Worm (Caenorhabditis elegans) whole organism, young adult: ENCODE measurements around the gene nhr-134.

Experiments
- B0035.1 ChIP-seq: sonication (generic microtip); optimal IDR thresholded peaks from 2 replicates; lab custom pipeline; 2016; ENCODE audit warnings: missing genetic modification characterization, mild to moderate bottlenecking, missing compliant biosample characterization, missing genotype, missing genetic modification reagents
- F23B12.7 ChIP-seq: sonication (generic microtip); optimal IDR thresholded peaks from 2 replicates; lab custom pipeline; 2017; ENCODE audit warnings: missing genetic modification characterization, mild to moderate bottlenecking, missing compliant biosample characterization, antibody characterized with exemption, moderate library complexity; ENCODE audit not compliant: insufficient read depth
- F33H1.4 ChIP-seq: fragments of 200-800 bp; sonication (Bioruptor generic); IDR thresholded peaks from 2 replicates; pipeline ENCODE4 v1.3.6; 2022; ENCODE audit warnings: missing genetic modification reagents, missing genetic modification characterization, missing compliant biosample characterization
- F39B2.1 ChIP-seq: fragments of 200-800 bp; sonication (Bioruptor generic); IDR thresholded peaks from 2 replicates; pipeline ENCODE4 v1.3.6; 2022; ENCODE audit warnings: missing genetic modification reagents, missing genetic modification characterization, missing compliant biosample characterization
- F52B5.7 ChIP-seq: sonication (generic microtip); optimal IDR thresholded peaks from 2 replicates; lab custom pipeline; 2016; ENCODE audit warnings: mild to moderate bottlenecking, missing genetic modification characterization, missing compliant biosample characterization
- F55B11.4 ChIP-seq: sonication (generic microtip); optimal IDR thresholded peaks from 2 replicates; lab custom pipeline; 2016; ENCODE audit warnings: missing compliant biosample characterization, missing genetic modification characterization, borderline replicate concordance; ENCODE audit not compliant: insufficient read depth
- Y53F4B.3 ChIP-seq: fragments of 200-800 bp; sonication (Bioruptor generic); IDR thresholded peaks from 2 replicates; pipeline ENCODE4 v1.3.6; 2022; ENCODE audit warnings: missing genetic modification reagents, missing genetic modification characterization, missing compliant biosample characterization
- Y56A3A.18 ChIP-seq: fragments of 200-800 bp; sonication (Bioruptor generic); IDR thresholded peaks from 2 replicates; pipeline ENCODE4 v1.3.6; 2022; ENCODE audit warnings: missing genetic modification reagents, missing genetic modification characterization, missing compliant biosample characterization
- ama-1 ChIP-seq, 3 experiments: fragments of 150-350 bp in 1 of 3; sonication (generic microtip) in 2 of 3; optimal IDR thresholded peaks; 2 replicates each; lab custom pipeline; 2014 to 2018; ENCODE audit warnings: missing biosample characterization in 2 of 3, missing genetic modification characterization in 2 of 3, missing genetic modification reagents in 2 of 3
- athp-1 ChIP-seq: sonication (generic microtip); optimal IDR thresholded peaks from 2 replicates; lab custom pipeline; 2017; ENCODE audit warnings: mild to moderate bottlenecking, missing genetic modification characterization, missing compliant biosample characterization
- attf-6 ChIP-seq: fragments of 200-800 bp; sonication (Bioruptor generic); IDR thresholded peaks from 2 replicates; pipeline ENCODE4 v1.3.6; 2022; ENCODE audit warnings: missing genetic modification reagents, missing genetic modification characterization, missing compliant biosample characterization
- ccch-3 ChIP-seq: fragments of 200-800 bp; sonication (Bioruptor generic); optimal IDR thresholded peaks from 2 replicates; lab custom pipeline; 2018; ENCODE audit warnings: mild to moderate bottlenecking, missing genetic modification characterization, missing compliant biosample characterization
- cebp-1 ChIP-seq, 2 experiments: fragments of 200-800 bp in 1 of 2; sonication (Bioruptor generic) in 1 of 2; sonication (generic microtip) in 1 of 2; IDR thresholded peaks in 1 of 2; optimal IDR thresholded peaks in 1 of 2; 2 replicates each; pipeline versions ENCODE4 v1.3.6 to Lab custom; 2017 to 2022; ENCODE audit warnings: missing compliant biosample characterization in 2 of 2, missing genetic modification characterization in 2 of 2, mild to moderate bottlenecking in 1 of 2, missing genetic modification reagents in 1 of 2, moderate library complexity in 1 of 2
- ceh-40 ChIP-seq: fragments of 200-800 bp; sonication (Bioruptor generic); IDR thresholded peaks from 2 replicates; pipeline ENCODE4 v1.3.6; 2022; ENCODE audit warnings: missing genetic modification characterization, missing compliant biosample characterization
- dox-1 ChIP-seq: fragments of 200-800 bp; sonication (Bioruptor generic); IDR thresholded peaks from 2 replicates; pipeline ENCODE4 v1.3.6; 2022; ENCODE audit warnings: missing genetic modification reagents, missing genetic modification characterization, missing compliant biosample characterization
- ekl-4 ChIP-seq: fragments of 200-800 bp; sonication (Bioruptor generic); IDR thresholded peaks from 2 replicates; pipeline ENCODE4 v1.3.6; 2022; ENCODE audit warnings: missing genetic modification reagents, missing genetic modification characterization, missing compliant biosample characterization
- hlh-26 ChIP-seq: fragments of 200-800 bp; sonication (Bioruptor generic); conservative IDR thresholded peaks from 2 replicates; pipeline ENCODE4 v1.3.6; 2022; ENCODE audit warnings: missing genetic modification reagents, missing genetic modification characterization, missing compliant biosample characterization
- hmg-1.2 ChIP-seq: fragments of 200-800 bp; sonication (Bioruptor generic); IDR thresholded peaks from 2 replicates; pipeline ENCODE4 v1.3.6; 2022; ENCODE audit warnings: missing genetic modification reagents, missing genetic modification characterization, missing compliant biosample characterization
- lin-54 ChIP-seq: fragments of 200-800 bp; sonication (Bioruptor generic); optimal IDR thresholded peaks from 2 replicates; lab custom pipeline; 2018; ENCODE audit warnings: mild to moderate bottlenecking, missing genetic modification characterization, missing compliant biosample characterization
- nfya-1 ChIP-seq: sonication (generic microtip); optimal IDR thresholded peaks from 2 replicates; lab custom pipeline; 2017; ENCODE audit warnings: antibody characterized with exemption, missing compliant biosample characterization, missing genetic modification characterization, borderline replicate concordance; ENCODE audit not compliant: insufficient read depth
- nhr-80 ChIP-seq: sonication (generic microtip); optimal IDR thresholded peaks from 2 replicates; lab custom pipeline; 2016; ENCODE audit warnings: missing genetic modification characterization, missing compliant biosample characterization
- nhr-90 ChIP-seq: sonication (generic microtip); optimal IDR thresholded peaks from 2 replicates; lab custom pipeline; 2016; ENCODE audit warnings: missing genotype, mild to moderate bottlenecking, missing genetic modification characterization, missing compliant biosample characterization
- pbrm-1 ChIP-seq: fragments of 200-800 bp; sonication (Bioruptor generic); IDR thresholded peaks from 2 replicates; pipeline ENCODE4 v1.3.6; 2022; ENCODE audit warnings: missing genetic modification reagents, missing genetic modification characterization, missing compliant biosample characterization
- rcor-1 ChIP-seq: fragments of 200-800 bp; sonication (Bioruptor generic); IDR thresholded peaks from 2 replicates; pipeline ENCODE4 v1.3.6; 2022; ENCODE audit warnings: missing genetic modification reagents, missing genetic modification characterization, missing compliant biosample characterization
- snpc-1.1 ChIP-seq: sonication (generic microtip); optimal IDR thresholded peaks from 2 replicates; lab custom pipeline; 2017; ENCODE audit warnings: missing genetic modification characterization, mild to moderate bottlenecking, missing compliant biosample characterization, antibody characterized with exemption, moderate library complexity, missing genotype, missing genetic modification reagents; ENCODE audit not compliant: insufficient read depth
- sptf-2 ChIP-seq: fragments of 200-800 bp; sonication (Bioruptor generic); optimal IDR thresholded peaks from 2 replicates; lab custom pipeline; 2018; ENCODE audit warnings: mild to moderate bottlenecking, missing genetic modification characterization, missing compliant biosample characterization
- ztf-6 ChIP-seq: fragments of 200-800 bp; sonication (Bioruptor generic); IDR thresholded peaks from 2 replicates; pipeline ENCODE4 v1.3.6; 2022; ENCODE audit warnings: missing genetic modification reagents, missing genetic modification characterization, missing compliant biosample characterization

nhr-134 gene

DNA sequence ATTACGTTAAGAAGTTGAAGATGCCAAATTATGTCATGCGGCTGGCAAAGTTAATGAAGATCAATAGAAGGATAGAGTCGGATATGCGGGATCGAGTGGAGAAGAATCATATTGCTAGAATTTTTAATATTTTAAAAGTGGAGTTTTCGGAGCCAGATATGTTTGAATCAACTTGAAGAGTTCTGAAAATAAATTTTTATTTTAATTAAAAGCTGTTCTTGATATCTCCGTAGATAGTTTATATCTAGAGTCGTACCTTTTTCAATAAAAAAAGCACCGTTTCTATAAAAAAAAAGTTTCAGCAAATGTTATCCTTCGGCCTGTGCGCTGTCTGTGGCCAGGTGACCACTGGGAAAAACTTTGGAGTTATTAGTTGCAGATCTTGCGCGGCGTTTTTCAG, 2.2 kb downstream of the nhr-134 start, which contains the start of gene nhr-96:
TSS of gene nhr-96 (plus strand) at position 301 of the 400 bp plus-strand sequence.
- no peak for TF ChIP-seq Y56A3A.18
- TF ChIP-seq, all 124 proteins: peak for 0

DNA sequence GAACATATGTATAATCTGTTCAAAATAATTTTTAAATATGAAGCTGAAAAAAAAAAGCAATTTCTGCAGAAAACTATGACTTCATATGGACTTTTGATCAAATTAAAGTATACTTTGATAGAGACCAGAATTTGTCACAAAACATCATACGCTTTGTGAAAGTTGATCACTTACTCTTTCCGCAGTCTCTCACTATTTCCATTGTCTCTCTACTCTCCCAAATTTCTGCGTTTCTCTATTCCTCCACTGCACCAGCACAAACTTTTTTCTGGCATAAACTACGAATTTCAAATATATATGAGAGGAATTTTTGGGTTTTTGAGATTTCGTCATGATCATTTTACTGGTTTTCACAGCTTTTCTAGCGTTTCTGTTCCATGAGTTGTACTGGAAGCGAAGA, 4.8 kb downstream of the nhr-134 start, which contains the start of gene cyp-33C4:
TSS of gene cyp-33C4 (plus strand) at position 293 of the 400 bp plus-strand sequence.
- peak; percentile 33 for TF ChIP-seq nhr-80 (tag; lab: Kevin White, UChicago)
- 0 out of 2 replicates have a peak, but pooled peaks have one; percentile 27 for TF ChIP-seq cebp-1 (GFP tag; IDR thresholded peaks at IDR 0.05; lab: Robert Waterston, UW)
- TF ChIP-seq cebp-1 (tag; optimal IDR thresholded peaks at IDR 0.05; lab: Kevin White, UChicago) = peak; percentile 55
- TF ChIP-seq pbrm-1 (GFP tag; lab: Robert Waterston, UW) = no peak
- TF ChIP-seq dox-1 (GFP tag; lab: Robert Waterston, UW) = no peak
- no peak for TF ChIP-seq Y53F4B.3
- peak; percentile 71; the same call in 1 of the 2 replicates for TF ChIP-seq hmg-1.2 (GFP tag; lab: Robert Waterston, UW)

DNA sequence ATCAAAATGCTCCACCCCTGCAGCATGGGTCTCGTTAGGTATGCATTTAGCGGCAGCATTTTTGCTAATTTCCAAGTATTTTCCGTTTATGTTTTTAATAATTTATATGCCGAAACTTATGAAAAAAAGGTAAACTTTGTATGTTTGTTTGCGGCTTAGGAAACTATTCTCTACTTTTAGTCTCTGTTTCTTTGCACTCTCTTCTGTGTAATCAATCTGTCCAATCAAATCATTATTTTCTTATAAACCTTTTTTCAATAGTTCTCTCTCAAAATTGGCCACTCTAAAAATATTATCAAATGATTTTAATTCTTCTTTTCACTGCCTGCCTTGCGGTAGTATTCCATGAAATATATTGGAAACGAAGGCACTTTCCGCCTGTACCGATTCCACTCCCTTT, 7.0 kb downstream of the nhr-134 start:
- TF ChIP-seq sptf-2 (GFP tag; lab: Kevin White, UChicago) (no peak), ama-1 (optimal IDR thresholded peaks at IDR 0.05; lab: Kevin White, UChicago) (no peak), ama-1 (GFP tag; optimal IDR thresholded peaks at IDR 0.05; lab: Kevin White, UChicago) (no peak), cebp-1 (GFP tag; IDR thresholded peaks at IDR 0.05; lab: Robert Waterston, UW) (no peak), cebp-1 (tag; optimal IDR thresholded peaks at IDR 0.05; lab: Kevin White, UChicago) (no peak), nhr-90 (tag; lab: Kevin White, UChicago) (no peak), ceh-40 (GFP tag; lab: Robert Waterston, UW) (no peak), F33H1.4 (GFP tag; lab: Robert Waterston, UW) (no peak), hlh-26 (GFP tag; lab: Robert Waterston, UW) (no peak), Y56A3A.18 (no peak), nfya-1 (no peak), rcor-1 (GFP tag; lab: Robert Waterston, UW) (no peak), ccch-3 (GFP tag; lab: Kevin White, UChicago) (no peak), ekl-4 (GFP tag; lab: Robert Waterston, UW) (no peak), F52B5.7 (tag; lab: Kevin White, UChicago) (no peak), F39B2.1 (GFP tag; lab: Robert Waterston, UW) (no peak), athp-1 (tag; lab: Kevin White, UChicago) (no peak), F23B12.7 (tag; lab: Kevin White, UChicago) (no peak), F55B11.4 (tag; lab: Kevin White, UChicago) (no peak), B0035.1 (tag; lab: Kevin White, UChicago) (no peak)

DNA sequence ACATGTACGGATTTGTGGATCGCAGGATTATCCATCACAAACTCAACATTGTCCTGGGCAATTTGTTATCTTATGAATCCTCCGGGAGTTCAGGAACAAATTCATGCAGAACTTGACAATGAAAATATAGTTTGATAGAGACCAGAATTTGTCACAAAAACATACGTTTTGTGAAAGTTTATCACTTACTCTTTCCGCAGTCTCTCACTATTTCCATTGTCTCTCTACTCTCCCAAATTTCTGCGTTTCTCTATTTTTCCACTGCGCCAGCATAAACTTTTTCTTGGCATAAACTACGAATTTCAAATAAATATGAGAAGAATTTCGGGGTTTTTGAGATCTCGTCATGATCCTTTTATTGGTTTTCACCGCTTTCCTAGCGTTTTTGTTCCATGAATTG, 11.6 kb downstream of the nhr-134 start, which contains the start of gene cyp-33C3:
TSS of gene cyp-33C3 (plus strand) at position 149 of the 400 bp plus-strand sequence.
- TF ChIP-seq B0035.1 (tag; lab: Kevin White, UChicago) (no peak), ceh-40 (GFP tag; lab: Robert Waterston, UW) (no peak), hmg-1.2 (GFP tag; lab: Robert Waterston, UW) (peak; percentile 41; the same call in 1 of the 2 replicates), attf-6 (no peak)

DNA sequence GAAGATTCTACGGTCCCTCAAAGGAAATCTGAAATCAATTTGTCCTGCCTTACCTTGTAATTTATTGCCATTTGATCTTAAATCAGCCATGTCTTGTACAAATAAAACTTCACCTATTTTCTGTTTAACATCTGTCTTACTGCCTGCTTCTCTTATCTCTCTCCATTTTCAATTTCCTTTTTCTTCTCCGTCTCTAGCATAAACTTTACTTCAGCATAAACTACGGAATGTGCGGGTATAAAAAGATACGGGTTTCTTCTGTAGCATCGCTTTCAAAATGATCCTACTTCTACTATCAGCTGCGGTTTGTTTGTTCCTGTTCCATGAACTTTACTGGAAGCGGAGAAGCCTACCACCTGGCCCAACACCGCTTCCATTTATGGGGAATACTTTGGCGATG, 13.7 kb downstream of the nhr-134 start, which contains the start of gene cyp-33C5:
TSS of gene cyp-33C5 (plus strand) at position 254 of the 400 bp plus-strand sequence.
- TF ChIP-seq nhr-80 (tag; lab: Kevin White, UChicago) (peak; percentile 4), lin-54 (GFP tag; lab: Kevin White, UChicago) (no peak), ztf-6 (GFP tag; lab: Robert Waterston, UW) (no peak), snpc-1.1 (tag; lab: Kevin White, UChicago) (no peak), hmg-1.2 (GFP tag; lab: Robert Waterston, UW) (peak; percentile 80; the same call in 1 of the 2 replicates)
